Fruit fly (Drosophila melanogaster) whole organism, embryonic: ENCODE measurements around the gene net.

Experiments
- Atf6 ChIP-seq: fragments of 200-800 bp; sonication (Bioruptor generic); IDR thresholded peaks from 2 replicates; pipeline ENCODE4 v1.3.6; 2022; ENCODE audit warnings: missing biosample characterization, missing genetic modification characterization
- B-H1 ChIP-seq: fragments of 200-800 bp; sonication (Bioruptor generic); IDR thresholded peaks from 3 replicates; pipeline ENCODE4 v1.3.6; 2022; ENCODE audit warnings: missing biosample characterization, missing genetic modification characterization
- BEAF-32 ChIP-seq: fragments of 200-800 bp; sonication (Bioruptor generic); optimal IDR thresholded peaks from 3 replicates; lab custom pipeline; 2017; ENCODE audit warnings: missing biosample characterization, missing genetic modification characterization, mild to moderate bottlenecking, moderate library complexity, missing genetic modification reagents
- CG11456 ChIP-seq: fragments of 200-800 bp; sonication (Bioruptor generic); IDR thresholded peaks from 3 replicates; pipeline ENCODE4 v1.3.6; 2022; ENCODE audit warnings: missing biosample characterization, missing genetic modification characterization
- CG12219 ChIP-seq: fragments of 200-800 bp; sonication (Bioruptor generic); optimal IDR thresholded peaks from 3 replicates; lab custom pipeline; 2018; ENCODE audit warnings: missing biosample characterization, mild to moderate bottlenecking, missing genetic modification characterization
- CG12299 ChIP-seq: fragments of 200-800 bp; sonication (Bioruptor generic); optimal IDR thresholded peaks from 2 replicates; lab custom pipeline; 2018; ENCODE audit warnings: missing biosample characterization, mild to moderate bottlenecking, missing genetic modification characterization
- CG14860 ChIP-seq: fragments of 200-800 bp; sonication (Bioruptor generic); IDR thresholded peaks from 3 replicates; pipeline ENCODE4 v1.3.6; 2022; ENCODE audit warnings: missing biosample characterization, missing genetic modification characterization; ENCODE audit not compliant: partially characterized antibody
- CG15011 ChIP-seq: fragments of 200-800 bp; sonication (Bioruptor generic); optimal IDR thresholded peaks from 3 replicates; lab custom pipeline; 2018; ENCODE audit warnings: missing biosample characterization, mild to moderate bottlenecking, missing genetic modification characterization
- CG1603 ChIP-seq: fragments of 200-800 bp; sonication (Bioruptor generic); optimal IDR thresholded peaks from 2 replicates; lab custom pipeline; 2019; ENCODE audit warnings: missing biosample characterization, mild to moderate bottlenecking, missing genetic modification characterization, moderate library complexity
- CG18599 ChIP-seq: fragments of 200-800 bp; sonication (Bioruptor generic); optimal IDR thresholded peaks from 3 replicates; lab custom pipeline; 2017; ENCODE audit warnings: missing biosample characterization, missing genetic modification characterization, mild to moderate bottlenecking, moderate library complexity, missing genetic modification reagents
- CG32767 ChIP-seq: fragments of 200-800 bp; sonication (Bioruptor generic); IDR thresholded peaks from 2 replicates; pipeline ENCODE4 v1.3.6; 2022; ENCODE audit warnings: missing biosample characterization, missing genetic modification characterization
- CG3726 ChIP-seq: fragments of 200-800 bp; sonication (Bioruptor generic); IDR thresholded peaks from 3 replicates; pipeline ENCODE4, ENCODE4 v1.3.6; 2022; ENCODE audit warnings: missing biosample characterization, missing genetic modification characterization
- CG4328 ChIP-seq: fragments of 200-800 bp; sonication (Bioruptor generic); optimal IDR thresholded peaks from 3 replicates; lab custom pipeline; 2017; ENCODE audit warnings: missing biosample characterization, missing genetic modification reagents, missing genetic modification characterization
- CG4424 ChIP-seq: fragments of 200-800 bp; sonication (Bioruptor generic); optimal IDR thresholded peaks from 3 replicates; lab custom pipeline; 2016; ENCODE audit warnings: missing biosample characterization, missing genetic modification characterization
- CG4617 ChIP-seq: fragments of 200-800 bp; sonication (Bioruptor generic); optimal IDR thresholded peaks from 3 replicates; lab custom pipeline; 2016; ENCODE audit warnings: missing biosample characterization, missing genetic modification characterization, borderline replicate concordance
- CG4854 ChIP-seq: fragments of 200-800 bp; sonication (Bioruptor generic); optimal IDR thresholded peaks from 2 replicates; lab custom pipeline; 2016; ENCODE audit warnings: missing biosample characterization, missing genetic modification characterization, inconsistent platforms
- CG7372 ChIP-seq: fragments of 200-800 bp; sonication (Bioruptor generic); IDR thresholded peaks from 2 replicates; pipeline ENCODE4 v1.3.6; 2022; ENCODE audit warnings: missing biosample characterization, missing genetic modification characterization
- CG7786 ChIP-seq: fragments of 200-800 bp; sonication (Bioruptor generic); optimal IDR thresholded peaks from 2 replicates; lab custom pipeline; 2016; ENCODE audit warnings: missing biosample characterization, missing genetic modification characterization
- CG7839 ChIP-seq: fragments of 200-800 bp; sonication (Bioruptor generic); optimal IDR thresholded peaks from 3 replicates; lab custom pipeline; 2018; ENCODE audit warnings: missing biosample characterization, mild to moderate bottlenecking, missing genetic modification characterization, moderate library complexity
- CG8290 ChIP-seq, 3 experiments: fragments of 200-800 bp; sonication (Bioruptor generic); optimal IDR thresholded peaks; 2 replicates each; lab custom pipeline; 2016 to 2019; ENCODE audit warnings: missing biosample characterization in 3 of 3, missing genetic modification characterization in 3 of 3, mild to moderate bottlenecking in 2 of 3, moderate library complexity in 1 of 3
- CG9797 ChIP-seq: fragments of 200-800 bp; sonication (Bioruptor generic); optimal IDR thresholded peaks from 3 replicates; lab custom pipeline; 2018; ENCODE audit warnings: missing biosample characterization, mild to moderate bottlenecking, missing genetic modification characterization
- E2f1 ChIP-seq: fragments of 200-800 bp; sonication (Bioruptor generic); IDR thresholded peaks from 2 replicates; pipeline ENCODE4 v1.3.6; 2022; ENCODE audit warnings: missing biosample characterization, missing genetic modification characterization
- Fer1 ChIP-seq: fragments of 200-800 bp; sonication (Bioruptor generic); optimal IDR thresholded peaks from 2 replicates; lab custom pipeline; 2017; ENCODE audit warnings: missing biosample characterization, mild to moderate bottlenecking, missing genetic modification characterization
- Gug ChIP-seq: fragments of 200-800 bp; sonication (Bioruptor generic); IDR thresholded peaks from 4 replicates; pipeline ENCODE4 v1.3.6; 2022; ENCODE audit warnings: missing biosample characterization, missing genetic modification characterization
- HLH54F ChIP-seq: fragments of 200-800 bp; sonication (Bioruptor generic); optimal IDR thresholded peaks from 3 replicates; lab custom pipeline; 2016; ENCODE audit warnings: missing biosample characterization, missing genetic modification characterization
- Hand ChIP-seq: fragments of 200-800 bp; sonication (Bioruptor generic); optimal IDR thresholded peaks from 2 replicates; lab custom pipeline; 2017; ENCODE audit warnings: mild to moderate bottlenecking, missing biosample characterization, missing genetic modification reagents, missing genetic modification characterization
- Hsf ChIP-seq: fragments of 200-800 bp; sonication (Bioruptor generic); optimal IDR thresholded peaks from 3 replicates; lab custom pipeline; 2016; ENCODE audit warnings: missing biosample characterization, missing genetic modification characterization
- Lpt ChIP-seq: fragments of >200 bp; optimal IDR thresholded peaks from 2 replicates; lab custom pipeline; 2018; ENCODE audit warnings: missing biosample characterization, missing genetic modification characterization
- Mes4 ChIP-seq: fragments of 200-800 bp; sonication (Bioruptor generic); optimal IDR thresholded peaks from 2 replicates; lab custom pipeline; 2016; ENCODE audit warnings: missing biosample characterization, missing genetic modification characterization
- Mrtf ChIP-seq: fragments of 200-800 bp; sonication (Bioruptor generic); IDR thresholded peaks from 3 replicates; pipeline ENCODE4 v1.3.6; 2022; ENCODE audit warnings: missing biosample characterization, missing genetic modification characterization
- Rfx ChIP-seq: fragments of 200-800 bp; sonication (Bioruptor generic); IDR thresholded peaks from 2 replicates; pipeline ENCODE4 v1.3.6; 2022; ENCODE audit warnings: missing biosample characterization, missing genetic modification characterization
- ac ChIP-seq: fragments of 200-800 bp; sonication (Bioruptor generic); optimal IDR thresholded peaks from 3 replicates; lab custom pipeline; 2017; ENCODE audit warnings: missing biosample characterization, mild to moderate bottlenecking, missing genetic modification characterization
- chm ChIP-seq: fragments of 200-800 bp; sonication (Bioruptor generic); IDR thresholded peaks from 2 replicates; pipeline ENCODE4 v1.3.6; 2022; ENCODE audit warnings: missing biosample characterization, missing genetic modification characterization
- ci ChIP-seq: fragments of 200-800 bp; sonication (Bioruptor generic); IDR thresholded peaks from 3 replicates; pipeline ENCODE4 v1.3.6; 2022; ENCODE audit warnings: missing biosample characterization, missing genetic modification characterization
- dati ChIP-seq: fragments of 200-800 bp; sonication (Bioruptor generic); IDR thresholded peaks from 2 replicates; pipeline ENCODE4 v1.3.6; 2022; ENCODE audit warnings: missing biosample characterization, missing genetic modification characterization
- ftz-f1 ChIP-seq: fragments of 200-800 bp; sonication (Bioruptor generic); optimal IDR thresholded peaks from 2 replicates; lab custom pipeline; 2016; ENCODE audit warnings: missing biosample characterization, missing genetic modification characterization
- gcm ChIP-seq: fragments of 200-800 bp; sonication (Bioruptor generic); optimal IDR thresholded peaks from 2 replicates; lab custom pipeline; 2019; ENCODE audit warnings: missing biosample characterization, mild to moderate bottlenecking, missing genetic modification characterization, moderate library complexity
- knrl ChIP-seq: fragments of 200-800 bp; sonication (Bioruptor generic); IDR thresholded peaks from 3 replicates; pipeline ENCODE4 v1.3.6; 2022; ENCODE audit warnings: missing biosample characterization, missing genetic modification characterization; ENCODE audit not compliant: partially characterized antibody
- lilli ChIP-seq: fragments of 200-800 bp; sonication (Bioruptor generic); optimal IDR thresholded peaks from 3 replicates; lab custom pipeline; 2016; ENCODE audit warnings: missing biosample characterization, missing genetic modification characterization
- prd ChIP-seq, 3 experiments: fragments of >200 bp in 2 of 3; fragments of 200-800 bp in 1 of 3; sonication (Bioruptor generic) in 1 of 3; optimal IDR thresholded peaks in 2 of 3; IDR thresholded peaks in 1 of 3; 2 replicates in 2 of 3; 3 replicates in 1 of 3; pipeline versions ENCODE4 v1.3.6 to Lab custom; 2017 to 2022; ENCODE audit warnings: missing biosample characterization in 1 of 3, missing genetic modification characterization in 1 of 3
- psq ChIP-seq: fragments of 200-800 bp; sonication (Bioruptor generic); optimal IDR thresholded peaks from 2 replicates; lab custom pipeline; 2017; ENCODE audit warnings: missing biosample characterization, missing genetic modification characterization
- pum ChIP-seq: fragments of 200-800 bp; sonication (Bioruptor generic); optimal IDR thresholded peaks from 2 replicates; lab custom pipeline; 2016; ENCODE audit warnings: missing biosample characterization, missing genetic modification characterization
- scrt ChIP-seq: fragments of 200-800 bp; sonication (Bioruptor generic); optimal IDR thresholded peaks from 2 replicates; lab custom pipeline; 2018; ENCODE audit warnings: missing biosample characterization, mild to moderate bottlenecking, missing genetic modification characterization, moderate library complexity
- sr ChIP-seq: fragments of 200-800 bp; sonication (Bioruptor generic); IDR thresholded peaks from 3 replicates; pipeline ENCODE4 v1.3.6; 2022; ENCODE audit warnings: missing biosample characterization, missing genetic modification characterization
- stwl ChIP-seq: fragments of 200-800 bp; sonication (Bioruptor generic); optimal IDR thresholded peaks from 3 replicates; lab custom pipeline; 2018; ENCODE audit warnings: missing biosample characterization, mild to moderate bottlenecking, missing genetic modification characterization, moderate library complexity
- trh ChIP-seq: fragments of 200-800 bp; sonication (Bioruptor generic); optimal IDR thresholded peaks from 2 replicates; lab custom pipeline; 2016; ENCODE audit warnings: missing biosample characterization, missing genetic modification characterization
- tx ChIP-seq: fragments of 200-800 bp; sonication (Bioruptor generic); optimal IDR thresholded peaks from 2 replicates; lab custom pipeline; 2016; ENCODE audit warnings: missing biosample characterization, missing genetic modification characterization
- zf30C ChIP-seq: fragments of 200-800 bp; sonication (Bioruptor generic); optimal IDR thresholded peaks from 3 replicates; lab custom pipeline; 2018; ENCODE audit warnings: missing biosample characterization, mild to moderate bottlenecking, missing genetic modification characterization

The net gene

DNA sequence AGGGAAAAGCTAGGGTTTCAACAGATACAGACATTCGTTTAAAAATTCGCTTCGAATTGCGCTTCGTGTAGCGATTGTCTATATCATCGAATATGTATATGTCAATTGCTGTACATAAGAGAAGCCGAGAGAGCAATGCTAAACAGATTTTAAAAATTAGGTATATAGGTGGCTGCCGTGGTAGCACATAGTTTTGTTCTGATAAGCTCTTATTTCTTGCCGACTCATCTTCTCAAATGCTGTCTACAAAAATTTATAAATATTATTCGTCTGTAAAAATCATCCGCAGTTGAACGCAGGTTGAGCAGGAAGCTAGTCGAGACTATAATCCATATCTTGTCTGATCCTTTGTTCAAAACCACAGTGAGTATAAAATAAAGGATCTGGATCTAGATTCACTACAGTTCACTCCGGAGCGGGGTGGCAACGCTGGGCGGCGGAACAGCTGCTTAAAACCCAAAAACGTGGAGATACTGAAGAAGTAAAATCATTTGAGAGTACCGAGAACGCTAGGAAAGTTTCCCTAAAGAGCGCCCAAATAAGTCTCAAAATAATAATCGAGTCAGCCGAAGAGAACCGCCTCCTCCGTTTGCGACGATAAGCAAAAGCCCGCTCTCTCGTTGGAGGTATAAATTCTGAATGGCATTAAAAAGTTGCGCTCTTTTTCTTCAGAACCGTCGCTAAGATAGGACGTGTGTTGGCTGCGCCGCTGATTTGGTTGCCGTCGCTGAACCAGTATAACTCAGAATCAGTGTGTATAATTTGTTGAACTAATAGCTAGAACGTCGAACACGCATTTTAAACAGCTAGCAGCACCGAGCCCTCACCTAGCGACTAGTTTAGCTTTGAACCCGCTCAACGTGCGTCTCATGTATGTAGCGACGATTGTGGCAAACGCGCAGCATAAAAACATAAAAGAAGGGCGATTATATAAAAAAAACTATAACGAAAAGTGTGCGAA is 20.6 kb upstream of the net start (continued):
- TF ChIP-seq gcm (GFP tag; lab: Kevin White, UChicago), result peak; percentile 59
- TF ChIP-seq scrt (GFP tag; lab: Kevin White, UChicago), result no peak
- peak; percentile 61; the same call in 1 of the 2 replicates for TF ChIP-seq chm (GFP tag; lab: Robert Waterston, UW)
- TF ChIP-seq Atf6 (GFP tag; lab: Robert Waterston, UW), result no peak
- TF ChIP-seq CG15011 (GFP tag; lab: Kevin White, UChicago), result no peak
- no peak for TF ChIP-seq Mrtf (GFP tag; lab: Robert Waterston, UW)
- TF ChIP-seq sr, result no peak
- TF ChIP-seq knrl, result 0 out of 3 replicates have a peak, but pooled peaks have one; percentile 21
- no peak for TF ChIP-seq zf30C (GFP tag; lab: Kevin White, UChicago)
- TF ChIP-seq Gug (GFP tag; lab: Robert Waterston, UW), result no peak
- no peak for TF ChIP-seq tx (GFP tag; lab: Kevin White, UChicago)
- TF ChIP-seq BEAF-32 (GFP tag; lab: Kevin White, UChicago), result peak; percentile 17
- TF ChIP-seq CG1603, result peak; percentile 34
- TF ChIP-seq trh (GFP tag; lab: Kevin White, UChicago), result no peak
- peak; percentile 46 for TF ChIP-seq stwl (tag; lab: Kevin White, UChicago)
- no peak for TF ChIP-seq Lpt (GFP tag; lab: Kevin White, UChicago)
- TF ChIP-seq ftz-f1 (GFP tag; lab: Kevin White, UChicago), result peak; percentile 9
- no peak for TF ChIP-seq Hsf (GFP tag; lab: Kevin White, UChicago)
- peak; percentile 60 for TF ChIP-seq Hand
- TF ChIP-seq CG12219 (GFP tag; lab: Kevin White, UChicago), result peak; percentile 15
- TF ChIP-seq CG4854, result no peak
- no peak for TF ChIP-seq CG4328 (GFP tag; lab: Kevin White, UChicago)
- TF ChIP-seq CG7839 (tag; lab: Kevin White, UChicago), result no peak
- no peak for TF ChIP-seq CG3726 (GFP tag; lab: Robert Waterston, UW)
- 0 out of 3 replicates have a peak, but pooled peaks have one; percentile 39 for TF ChIP-seq ci (GFP tag; lab: Robert Waterston, UW)
- TF ChIP-seq Rfx (GFP tag; lab: Robert Waterston, UW), result peak; percentile 44; the same call in 1 of the 2 replicates
- no peak for TF ChIP-seq CG14860 (GFP tag; lab: Robert Waterston, UW)
- TF ChIP-seq CG8290 (GFP tag; optimal IDR thresholded peaks at IDR 0.05; lab: Kevin White, UChicago), result no peak
- TF ChIP-seq CG8290 (tag; optimal IDR thresholded peaks at IDR 0.05; lab: Kevin White, UChicago), result peak in 1 of 2 experiments; percentile 53
- no peak for TF ChIP-seq CG4617
- no peak for TF ChIP-seq prd (optimal IDR thresholded peaks at IDR 0.05; lab: Kevin White, UChicago)
- TF ChIP-seq prd (GFP tag; IDR thresholded peaks at IDR 0.05; lab: Robert Waterston, UW), result no peak
- TF ChIP-seq CG7786 (GFP tag; lab: Kevin White, UChicago), result no peak
- TF ChIP-seq Mes4, result no peak
- no peak for TF ChIP-seq CG11456 (GFP tag; lab: Robert Waterston, UW)
- peak; percentile 29 for TF ChIP-seq lilli (GFP tag; lab: Kevin White, UChicago)
- peak; percentile 54 for TF ChIP-seq CG18599 (GFP tag; lab: Kevin White, UChicago)
- no peak for TF ChIP-seq CG7372 (GFP tag; lab: Robert Waterston, UW)
- peak; percentile 63 for TF ChIP-seq CG12299
- TF ChIP-seq Fer1 (GFP tag; lab: Kevin White, UChicago), result peak; percentile 70
- no peak for TF ChIP-seq pum (GFP tag; lab: Kevin White, UChicago)
- TF ChIP-seq CG32767 (GFP tag; lab: Robert Waterston, UW), result no peak
- TF ChIP-seq B-H1 (GFP tag; lab: Robert Waterston, UW), result no peak
- TF ChIP-seq psq, result no peak
- TF ChIP-seq HLH54F (GFP tag; lab: Kevin White, UChicago), result no peak
- TF ChIP-seq CG4424, result peak; percentile 23
- TF ChIP-seq CG9797 (GFP tag; lab: Kevin White, UChicago), result peak; percentile 38
- TF ChIP-seq E2f1, result no peak
- no peak for TF ChIP-seq dati (GFP tag; lab: Robert Waterston, UW)
- TF ChIP-seq ac (GFP tag; lab: Kevin White, UChicago), result no peak
